Fruit fly (Drosophila melanogaster): ENCODE results near the gene Pop1.

The Pop1 gene

DNA sequence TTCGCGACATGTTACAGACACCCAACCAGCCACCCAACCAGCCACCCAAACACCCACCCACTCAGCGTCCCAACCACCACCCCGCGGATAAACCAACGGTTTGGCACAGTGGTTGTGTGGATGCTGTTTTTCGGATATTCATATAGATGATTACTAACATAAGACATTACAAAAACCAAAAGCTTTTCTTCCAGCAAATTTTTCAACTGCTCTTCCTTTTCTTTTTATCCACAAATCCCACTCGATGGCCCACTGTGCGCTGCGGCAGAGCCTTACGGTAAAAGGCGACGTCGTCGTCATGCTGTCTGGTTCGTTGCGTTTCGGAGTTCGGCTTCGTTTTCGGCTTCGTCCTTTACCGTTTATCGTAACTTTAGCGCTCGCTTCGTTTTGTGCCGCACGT, 16.1 kb downstream of the Pop1 start (continued):
- TF ChIP-seq luna (GFP tag; optimal IDR thresholded peaks at IDR 0.05) = no peak
- no peak for TF ChIP-seq CG2129 (GFP tag; IDR thresholded peaks at IDR 0.05; ENCODE audit: partially characterized antibody)
- TF ChIP-seq klu (GFP tag; IDR thresholded peaks at IDR 0.05) = 0 out of 2 replicates have a peak, but pooled peaks have one; percentile 27
- TF ChIP-seq Chrac-16 (GFP tag; optimal IDR thresholded peaks at IDR 0.05) = no peak
- no peak for TF ChIP-seq CG30020 (tag; optimal IDR thresholded peaks at IDR 0.05)
- TF ChIP-seq eyg (GFP tag; optimal IDR thresholded peaks at IDR 0.05) = peak; percentile 29
- no peak for TF ChIP-seq CG4617 (GFP tag; optimal IDR thresholded peaks at IDR 0.05; ENCODE audit: borderline replicate concordance)
- TF ChIP-seq CG42726 (GFP tag; IDR thresholded peaks at IDR 0.05; ENCODE audit: partially characterized antibody) = no peak
- TF ChIP-seq CG17568 (GFP tag; optimal IDR thresholded peaks at IDR 0.05) = no peak
- TF ChIP-seq CG33557 (GFP tag; optimal IDR thresholded peaks at IDR 0.05) = no peak
- peak; percentile 22; the same call in 1 of the 2 replicates for TF ChIP-seq Gsc (GFP tag; IDR thresholded peaks at IDR 0.05)
- TF ChIP-seq NK7.1 (GFP tag; optimal IDR thresholded peaks at IDR 0.05) = no peak
- TF ChIP-seq CG13775 (GFP tag; optimal IDR thresholded peaks at IDR 0.05) = no peak
- no peak for TF ChIP-seq en (GFP tag; optimal IDR thresholded peaks at IDR 0.05)
- TF ChIP-seq CG4360 (GFP tag; IDR thresholded peaks at IDR 0.05) = no peak; the same call in 1 of the 2 replicates
- no peak for TF ChIP-seq Dll (GFP tag; IDR thresholded peaks at IDR 0.05; ENCODE audit: partially characterized antibody)
- TF ChIP-seq Antp (GFP tag; optimal IDR thresholded peaks at IDR 0.05) = peak; percentile 70
- TF ChIP-seq HLH54F (GFP tag; optimal IDR thresholded peaks at IDR 0.05) = peak; percentile 23
- no peak for TF ChIP-seq CG8281 (tag; optimal IDR thresholded peaks at IDR 0.05)
- TF ChIP-seq Dip3 (GFP tag; optimal IDR thresholded peaks at IDR 0.05) = peak; percentile 44
- no peak for TF ChIP-seq ac (GFP tag; optimal IDR thresholded peaks at IDR 0.05)
- TF ChIP-seq CG18599 (GFP tag; optimal IDR thresholded peaks at IDR 0.05) = peak; percentile 88
- peak in 1 of 2 experiments; percentile 58 for TF ChIP-seq Hr51 (GFP tag; optimal IDR thresholded peaks at IDR 0.05)
- TF ChIP-seq vvl (GFP tag; IDR thresholded peaks at IDR 0.05) = peak; percentile 84
- peak; percentile 69 for TF ChIP-seq CG17359 (tag; optimal IDR thresholded peaks at IDR 0.05)
- TF ChIP-seq crp (GFP tag; optimal IDR thresholded peaks at IDR 0.05) = no peak
- peak; percentile 43 for TF ChIP-seq CG11504 (tag; optimal IDR thresholded peaks at IDR 0.05)
- TF ChIP-seq ro (GFP tag; IDR thresholded peaks at IDR 0.05) = no peak
- TF ChIP-seq bigmax (GFP tag; optimal IDR thresholded peaks at IDR 0.05) = no peak
- TF ChIP-seq CG8388 (GFP tag; optimal IDR thresholded peaks at IDR 0.05) = peak; percentile 33
- no peak for TF ChIP-seq inv (GFP tag; IDR thresholded peaks at IDR 0.05; ENCODE audit: partially characterized antibody)
- no peak for TF ChIP-seq CG6765 (GFP tag; optimal IDR thresholded peaks at IDR 0.05)
- TF ChIP-seq Bgb (GFP tag; IDR thresholded peaks at IDR 0.05; ENCODE audit: partially characterized antibody) = no peak
- peak; percentile 10 for TF ChIP-seq Atf-2 (GFP tag; optimal IDR thresholded peaks at IDR 0.05)
- TF ChIP-seq CG16815 (GFP tag; optimal IDR thresholded peaks at IDR 0.05) = peak; percentile 27
- TF ChIP-seq pb (GFP tag; optimal IDR thresholded peaks at IDR 0.05) = peak; percentile 52
- TF ChIP-seq tin (GFP tag; optimal IDR thresholded peaks at IDR 0.05) = peak; percentile 13
- peak; percentile 30 for TF ChIP-seq CG1602 (GFP tag; optimal IDR thresholded peaks at IDR 0.05)
- no peak for TF ChIP-seq gfzf (GFP tag; optimal IDR thresholded peaks at IDR 0.05)
- no peak for TF ChIP-seq CG7271 (tag; optimal IDR thresholded peaks at IDR 0.05)
- peak; percentile 84; the same call in 2 of the 3 replicates for TF ChIP-seq ci (GFP tag; IDR thresholded peaks at IDR 0.05)
- TF ChIP-seq CG7963 (GFP tag; IDR thresholded peaks at IDR 0.05; ENCODE audit: partially characterized antibody) = no peak
- peak; percentile 76 for TF ChIP-seq Optix (GFP tag; IDR thresholded peaks at IDR 0.05)
- no peak for TF ChIP-seq sima (GFP tag; optimal IDR thresholded peaks at IDR 0.05)
- no peak for TF ChIP-seq CG12299 (tag; optimal IDR thresholded peaks at IDR 0.05)
- no peak for TF ChIP-seq cato (GFP tag; optimal IDR thresholded peaks at IDR 0.05; ENCODE audit: borderline replicate concordance)
- no peak for TF ChIP-seq pzg (GFP tag; optimal IDR thresholded peaks at IDR 0.05)
- TF ChIP-seq CG12236 (GFP tag; optimal IDR thresholded peaks at IDR 0.05) = no peak
- no peak for TF ChIP-seq Lim3 (GFP tag; IDR thresholded peaks at IDR 0.05)
- TF ChIP-seq CG3838 (GFP tag; optimal IDR thresholded peaks at IDR 0.05) = no peak
